Worm (Caenorhabditis elegans): Measurements from ENCODE around the gene C01G5.5.

- no peak for TF ChIP-seq mxl-1 (tag; optimal IDR thresholded peaks at IDR 0.05)
- TF ChIP-seq bed-1 (GFP tag; IDR thresholded peaks at IDR 0.05), result no peak
Measured at ce11 chrIV:6548609-6549008, 24.2 kb downstream of the C01G5.5 start, which contains the start of gene fan-1.

All from whole organism, young adult.